Worm (Caenorhabditis elegans) whole organism, midembryonic: ENCODE measurements around the gene C26F1.3.

Experiments
- T22C8.4 ChIP-seq: fragments of 200-800 bp; sonication (Bioruptor generic); IDR thresholded peaks from 2 replicates; pipeline ENCODE4 v1.3.6; 2022; ENCODE audit warnings: missing genetic modification characterization, missing compliant biosample characterization
- cog-1 ChIP-seq: sonication (generic microtip); optimal IDR thresholded peaks from 2 replicates; lab custom pipeline; 2016; ENCODE audit warnings: missing genetic modification characterization, missing compliant biosample characterization
- flt-1 ChIP-seq: fragments of 200-800 bp; sonication (Bioruptor generic); IDR thresholded peaks from 2 replicates; pipeline ENCODE4 v1.3.6; 2022; ENCODE audit warnings: missing genetic modification characterization, missing compliant biosample characterization
- klf-2 ChIP-seq: fragments of 200-800 bp; sonication (Bioruptor generic); conservative IDR thresholded peaks from 2 replicates; pipeline ENCODE4 v1.3.6; 2022; ENCODE audit warnings: missing genetic modification reagents, missing genetic modification characterization, missing compliant biosample characterization
- med-1 ChIP-seq: sonication (generic microtip); optimal IDR thresholded peaks from 2 replicates; lab custom pipeline; 2017; ENCODE audit warnings: missing genetic modification characterization, mild to moderate bottlenecking, missing compliant biosample characterization, antibody characterized with exemption, missing genetic modification reagents; ENCODE audit not compliant: insufficient read depth
- ref-1 ChIP-seq: fragments of 200-800 bp; sonication (Bioruptor generic); conservative IDR thresholded peaks from 2 replicates; pipeline ENCODE4 v1.3.6; 2022; ENCODE audit warnings: missing genetic modification reagents, missing genetic modification characterization, missing compliant biosample characterization
- tab-1 ChIP-seq: fragments of 200-800 bp; sonication (Bioruptor generic); IDR thresholded peaks from 2 replicates; pipeline ENCODE4 v1.3.6; 2022; ENCODE audit warnings: missing genetic modification characterization, missing compliant biosample characterization
- ztf-23 ChIP-seq: fragments of 200-800 bp; sonication (Bioruptor generic); IDR thresholded peaks from 2 replicates; pipeline ENCODE4 v1.3.6; 2022; ENCODE audit warnings: missing genetic modification reagents, missing genetic modification characterization, missing compliant biosample characterization
- ztf-29 ChIP-seq: fragments of 200-800 bp; sonication (Bioruptor generic); IDR thresholded peaks from 2 replicates; pipeline ENCODE4 v1.3.6; 2022; ENCODE audit warnings: missing genetic modification reagents, missing genetic modification characterization, missing compliant biosample characterization

C26F1.3 gene

ce11 chrV:7759270-7759669 lies 17.8 kb upstream of the C26F1.3 start:
- TF ChIP-seq ref-1, result no peak
- no peak for TF ChIP-seq tab-1
- TF ChIP-seq ztf-23 (GFP tag; lab: Robert Waterston, UW), result no peak
- no peak for TF ChIP-seq cog-1 (tag; lab: Kevin White, UChicago)
- TF ChIP-seq klf-2 (GFP tag; lab: Robert Waterston, UW), result no peak
- TF ChIP-seq ztf-29 (GFP tag; lab: Robert Waterston, UW), result no peak
- no peak for TF ChIP-seq med-1 (GFP tag; lab: Kevin White, UChicago)
- no peak for TF ChIP-seq flt-1 (GFP tag; lab: Robert Waterston, UW)

DNA sequence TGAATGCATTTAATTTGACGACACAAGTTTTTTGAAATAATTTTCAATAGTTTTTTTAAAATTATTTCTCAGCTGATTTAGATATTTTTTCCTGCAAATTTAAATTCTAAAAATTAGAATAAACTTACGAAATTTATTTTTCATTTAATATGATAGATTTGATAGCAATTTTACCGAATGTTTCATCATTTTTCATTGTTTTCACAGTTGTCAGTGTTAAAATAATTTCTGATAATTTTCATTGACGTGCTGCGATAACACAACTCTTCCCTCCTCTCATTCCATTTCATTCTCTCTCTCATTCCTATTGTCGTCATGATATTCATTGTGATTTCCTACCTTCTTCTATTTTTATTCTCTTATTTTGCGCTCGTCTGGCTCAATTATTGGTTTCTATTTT lies 16.9 kb upstream of the C26F1.3 start, which contains the start of gene hint-3:
hint-3 (plus strand) TSS at position 301 of the 400 bp plus-strand sequence.
- TF ChIP-seq T22C8.4 (no peak), cog-1 (tag; lab: Kevin White, UChicago) (no peak), klf-2 (GFP tag; lab: Robert Waterston, UW) (no peak), med-1 (GFP tag; lab: Kevin White, UChicago) (no peak), ztf-23 (GFP tag; lab: Robert Waterston, UW) (no peak), ztf-29 (GFP tag; lab: Robert Waterston, UW) (no peak), tab-1 (no peak), flt-1 (GFP tag; lab: Robert Waterston, UW) (no peak), ref-1 (no peak)

DNA sequence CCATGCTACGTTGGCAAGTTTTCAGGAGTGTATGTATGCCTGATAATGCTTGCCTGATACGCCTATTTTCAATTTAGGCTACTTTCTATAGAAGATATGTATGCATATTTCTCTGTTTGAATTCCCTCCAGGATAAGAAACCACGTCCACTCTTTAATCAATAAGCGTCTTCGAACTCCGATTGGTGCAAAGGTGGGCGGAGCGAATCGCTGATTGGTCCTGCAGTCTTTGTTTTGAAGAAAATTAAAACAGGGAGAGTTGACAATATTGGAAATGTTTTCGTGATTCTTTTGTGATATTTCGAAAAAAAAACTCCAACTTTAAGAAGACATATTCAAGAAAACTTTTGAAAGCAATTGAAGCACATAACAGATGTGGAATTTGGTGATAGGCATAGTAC lies 15.2 kb upstream of the C26F1.3 start:
- TF ChIP-seq cog-1 (tag; lab: Kevin White, UChicago) (no peak), ref-1 (no peak), tab-1 (no peak), med-1 (GFP tag; lab: Kevin White, UChicago) (no peak), T22C8.4 (no peak), ztf-29 (GFP tag; lab: Robert Waterston, UW) (no peak), ztf-23 (GFP tag; lab: Robert Waterston, UW) (no peak), flt-1 (GFP tag; lab: Robert Waterston, UW) (no peak), klf-2 (GFP tag; lab: Robert Waterston, UW) (no peak)

DNA sequence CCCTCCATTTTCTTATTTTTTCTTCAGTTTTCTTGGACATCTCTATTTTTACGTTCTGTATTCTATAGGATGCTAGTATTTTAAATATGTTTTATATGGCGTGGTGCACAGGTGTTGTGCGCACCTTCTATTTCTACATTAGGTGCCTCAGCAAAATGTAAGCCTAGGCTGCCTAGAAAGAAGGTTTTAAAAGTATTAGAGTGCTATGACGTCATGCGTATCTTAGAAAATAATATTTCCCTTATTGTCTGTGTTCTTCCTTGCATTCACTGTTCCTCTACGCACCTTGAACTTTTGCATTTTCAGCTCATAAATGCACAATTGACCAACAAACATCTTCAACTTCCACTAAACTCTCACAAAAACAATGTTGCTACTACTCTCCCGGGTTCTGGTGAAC lies 6.1 kb upstream of the C26F1.3 start, which contains the start of gene frpr-3:
frpr-3 (plus strand) TSS at position 301 of the 400 bp plus-strand sequence.
- TF ChIP-seq ref-1 (no peak), tab-1 (no peak), klf-2 (GFP tag; lab: Robert Waterston, UW) (no peak), flt-1 (GFP tag; lab: Robert Waterston, UW) (no peak), cog-1 (tag; lab: Kevin White, UChicago) (no peak), ztf-23 (GFP tag; lab: Robert Waterston, UW) (no peak), T22C8.4 (no peak), ztf-29 (GFP tag; lab: Robert Waterston, UW) (no peak), med-1 (GFP tag; lab: Kevin White, UChicago) (no peak)

DNA sequence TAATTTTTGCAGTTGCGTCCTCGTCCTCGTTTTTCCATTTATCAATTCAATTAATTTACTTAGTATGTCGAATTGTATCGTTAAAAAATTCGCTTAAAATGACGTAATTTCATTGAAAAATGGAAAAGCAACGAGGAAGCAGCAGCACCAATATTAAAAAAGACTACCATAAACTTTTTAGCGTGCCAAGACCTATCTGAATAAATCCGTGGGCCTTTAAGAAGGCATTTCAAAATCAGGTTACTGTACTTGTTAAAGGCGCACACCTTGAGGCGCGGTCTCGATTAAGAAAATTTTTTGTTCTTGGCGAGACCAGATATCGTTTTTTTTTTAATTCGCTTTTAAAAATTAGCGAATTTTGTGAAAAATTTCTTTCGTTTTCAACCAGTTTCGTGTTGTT lies 3.5 kb upstream of the C26F1.3 start:
- TF ChIP-seq med-1 (GFP tag; lab: Kevin White, UChicago), result no peak
- TF ChIP-seq tab-1, result no peak
- no peak for TF ChIP-seq ref-1
- TF ChIP-seq ztf-29 (GFP tag; lab: Robert Waterston, UW), result no peak
- no peak for TF ChIP-seq flt-1 (GFP tag; lab: Robert Waterston, UW)
- TF ChIP-seq T22C8.4, result no peak
- no peak for TF ChIP-seq klf-2 (GFP tag; lab: Robert Waterston, UW)
- no peak for TF ChIP-seq ztf-23 (GFP tag; lab: Robert Waterston, UW)
- TF ChIP-seq cog-1 (tag; lab: Kevin White, UChicago), result no peak

ce11 chrV:7774143-7774595 lies 2.9 kb upstream of the C26F1.3 start, which contains the start of gene grl-10:
TSS of gene grl-10 (plus strand) at chrV:7774545.
- TF ChIP-seq tab-1 (no peak), T22C8.4 (no peak), cog-1 (tag; lab: Kevin White, UChicago) (no peak), klf-2 (GFP tag; lab: Robert Waterston, UW) (no peak)

DNA sequence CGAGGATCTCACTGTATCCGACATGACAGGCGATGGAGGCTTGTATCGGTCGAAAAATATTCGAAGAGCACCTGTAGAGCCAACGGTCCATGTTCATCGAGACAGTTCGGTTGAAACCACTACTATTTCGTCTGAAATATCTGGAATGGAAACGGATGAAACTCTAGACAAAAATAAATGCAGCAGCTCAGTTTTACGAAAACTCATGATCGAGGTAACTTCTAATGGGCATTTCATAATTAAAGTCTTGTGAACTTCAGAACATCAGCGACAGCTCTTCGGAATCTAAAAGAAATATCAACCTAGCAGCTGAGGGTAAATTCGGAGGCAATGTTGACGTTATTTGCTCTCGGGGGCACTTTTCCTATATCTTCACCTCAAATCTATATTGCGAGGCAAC lies 1.9 kb upstream of the C26F1.3 start:
- no peak for TF ChIP-seq T22C8.4
- TF ChIP-seq klf-2 (GFP tag; lab: Robert Waterston, UW), result no peak

DNA sequence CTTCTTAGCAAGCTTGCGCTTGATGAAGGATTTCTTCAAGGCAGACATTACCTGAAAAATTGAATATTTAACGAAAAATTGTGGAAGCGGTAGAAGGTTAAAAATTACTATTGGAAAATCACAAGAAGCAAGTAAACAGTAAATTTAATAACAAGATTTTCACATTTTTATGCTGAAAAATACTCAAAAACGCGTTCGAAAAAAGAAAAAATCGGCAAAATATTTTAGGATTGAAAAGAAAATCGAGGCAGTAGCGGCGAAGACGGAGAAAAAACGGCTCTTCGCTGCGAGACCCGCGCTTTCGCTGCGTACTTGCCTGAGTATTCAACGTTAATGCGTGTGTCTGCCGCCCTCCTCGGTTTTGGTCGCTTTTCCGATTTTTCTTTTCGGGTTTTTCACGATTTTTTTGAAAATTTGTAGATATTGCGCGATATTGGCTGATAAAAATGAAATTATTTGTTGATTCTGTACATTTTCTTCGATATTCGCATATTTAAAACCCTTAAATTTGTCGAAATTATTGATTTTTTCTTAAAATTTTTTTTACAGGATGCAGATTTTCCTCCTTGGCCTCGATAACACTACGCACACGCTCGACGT lies 971 bp upstream of the C26F1.3 start, which contains the start of the genes rpl-39 and rps-30:
rpl-39 (minus strand) TSS at position 51 of the 600 bp plus-strand sequence.
rps-30 (plus strand) TSS at position 550 of the 600 bp plus-strand sequence.
- TF ChIP-seq ztf-29 (GFP tag; lab: Robert Waterston, UW), result no peak
- no peak for TF ChIP-seq klf-2 (GFP tag; lab: Robert Waterston, UW)
- TF ChIP-seq flt-1 (GFP tag; lab: Robert Waterston, UW), result no peak
- no peak for TF ChIP-seq med-1 (GFP tag; lab: Kevin White, UChicago)
- TF ChIP-seq cog-1 (tag; lab: Kevin White, UChicago), result peak; percentile 13
- peak; percentile 21; the same call in 1 of the 2 replicates for TF ChIP-seq T22C8.4
- no peak for TF ChIP-seq ref-1
- TF ChIP-seq ztf-23 (GFP tag; lab: Robert Waterston, UW), result peak; percentile 59; the same call in 1 of the 2 replicates
- TF ChIP-seq tab-1, result no peak

ce11 chrV:7778999-7779398 lies 1.9 kb downstream of the C26F1.3 start:
- TF ChIP-seq med-1 (GFP tag; lab: Kevin White, UChicago) (no peak), klf-2 (GFP tag; lab: Robert Waterston, UW) (no peak), T22C8.4 (no peak), tab-1 (no peak), ztf-23 (GFP tag; lab: Robert Waterston, UW) (no peak), ztf-29 (GFP tag; lab: Robert Waterston, UW) (no peak), cog-1 (tag; lab: Kevin White, UChicago) (no peak), ref-1 (no peak), flt-1 (GFP tag; lab: Robert Waterston, UW) (no peak)
